Fruit fly (Drosophila melanogaster) whole organism, embryonic: ENCODE data around the gene CG31313.
A peak's percentile ranks its signal among the peaks of the same experiment; 100 is the strongest.

ENCODE experiments used
- Bgb ChIP-seq: fragments of 200-800 bp; sonication (Bioruptor generic); IDR thresholded peaks from 2 replicates; pipeline ENCODE4 v1.3.6; 2022; ENCODE audit warnings: missing biosample characterization, missing genetic modification characterization; ENCODE audit not compliant: partially characterized antibody
- CG10147 ChIP-seq: fragments of 200-800 bp; sonication (Bioruptor generic); optimal IDR thresholded peaks from 2 replicates; lab custom pipeline; 2019; ENCODE audit warnings: missing biosample characterization, mild to moderate bottlenecking, missing genetic modification characterization, moderate library complexity
- CG10267 ChIP-seq: fragments of 200-800 bp; sonication (Bioruptor generic); optimal IDR thresholded peaks from 2 replicates; lab custom pipeline; 2018; ENCODE audit warnings: missing biosample characterization, mild to moderate bottlenecking, missing genetic modification characterization, moderate library complexity
- CG12104 ChIP-seq: fragments of 200-800 bp; sonication (Bioruptor generic); optimal IDR thresholded peaks from 3 replicates; lab custom pipeline; 2016; ENCODE audit warnings: missing biosample characterization, missing genetic modification characterization
- CG13775 ChIP-seq: fragments of 200-800 bp; sonication (Bioruptor generic); optimal IDR thresholded peaks from 3 replicates; lab custom pipeline; 2017; ENCODE audit warnings: missing biosample characterization, mild to moderate bottlenecking, missing genetic modification characterization
- CG13894 ChIP-seq: fragments of 200-800 bp; sonication (Bioruptor generic); optimal IDR thresholded peaks from 3 replicates; lab custom pipeline; 2018; ENCODE audit warnings: missing biosample characterization, mild to moderate bottlenecking, missing genetic modification characterization, moderate library complexity
- CG17186 ChIP-seq: fragments of 200-800 bp; sonication (Bioruptor generic); optimal IDR thresholded peaks from 3 replicates; lab custom pipeline; 2017; ENCODE audit warnings: missing biosample characterization, missing genetic modification reagents, missing genetic modification characterization
- CG17359 ChIP-seq: fragments of 200-800 bp; sonication (Bioruptor generic); optimal IDR thresholded peaks from 3 replicates; lab custom pipeline; 2018; ENCODE audit warnings: missing biosample characterization, mild to moderate bottlenecking, missing genetic modification characterization, moderate library complexity
- CG2875 ChIP-seq: fragments of 200-800 bp; sonication (Bioruptor generic); optimal IDR thresholded peaks from 2 replicates; lab custom pipeline; 2017; ENCODE audit warnings: missing biosample characterization, mild to moderate bottlenecking, missing genetic modification characterization, missing genetic modification reagents
- CG30431 ChIP-seq: fragments of 200-800 bp; sonication (Bioruptor generic); optimal IDR thresholded peaks from 2 replicates; lab custom pipeline; 2017; ENCODE audit warnings: missing biosample characterization, missing genetic modification characterization
- CG31388 ChIP-seq: fragments of 200-800 bp; sonication (Bioruptor generic); optimal IDR thresholded peaks from 2 replicates; lab custom pipeline; 2016; ENCODE audit warnings: missing biosample characterization, missing genetic modification characterization
- CG33213 ChIP-seq: fragments of 200-800 bp; sonication (Bioruptor generic); optimal IDR thresholded peaks from 3 replicates; lab custom pipeline; 2016; ENCODE audit warnings: missing biosample characterization, missing genetic modification characterization
- CG4707 ChIP-seq: fragments of 200-800 bp; sonication (Bioruptor generic); optimal IDR thresholded peaks from 2 replicates; lab custom pipeline; 2018; ENCODE audit warnings: missing biosample characterization, mild to moderate bottlenecking, missing genetic modification characterization, moderate library complexity
- CG4730 ChIP-seq: fragments of 200-800 bp; sonication (Bioruptor generic); IDR thresholded peaks from 2 replicates; pipeline ENCODE4 v1.3.6; 2022; ENCODE audit warnings: missing biosample characterization, missing genetic modification characterization
- CG5180 ChIP-seq: fragments of 200-800 bp; sonication (Bioruptor generic); optimal IDR thresholded peaks from 3 replicates; lab custom pipeline; 2017; ENCODE audit warnings: missing biosample characterization, missing genetic modification characterization, mild to moderate bottlenecking, moderate library complexity, missing genetic modification reagents
- CG6654 ChIP-seq: fragments of 200-800 bp; sonication (Bioruptor generic); optimal IDR thresholded peaks from 2 replicates; lab custom pipeline; 2017; ENCODE audit warnings: missing biosample characterization, mild to moderate bottlenecking, missing genetic modification characterization
- CG6765 ChIP-seq: fragments of 200-800 bp; sonication (Bioruptor generic); optimal IDR thresholded peaks from 3 replicates; lab custom pipeline; 2017; ENCODE audit warnings: missing biosample characterization, mild to moderate bottlenecking, missing genetic modification characterization
- CG6791 ChIP-seq: fragments of 200-800 bp; sonication (Bioruptor generic); IDR thresholded peaks from 3 replicates; pipeline ENCODE4 v1.3.6; 2022; ENCODE audit warnings: missing biosample characterization, missing genetic modification characterization; ENCODE audit not compliant: partially characterized antibody
- CG6854 ChIP-seq: fragments of 200-800 bp; sonication (Bioruptor generic); optimal IDR thresholded peaks from 3 replicates; lab custom pipeline; 2017; ENCODE audit warnings: missing biosample characterization, mild to moderate bottlenecking, missing genetic modification characterization
- CG7357 ChIP-seq: fragments of 200-800 bp; sonication (Bioruptor generic); IDR thresholded peaks from 3 replicates; pipeline ENCODE4 v1.3.6; 2022; ENCODE audit warnings: missing biosample characterization, missing genetic modification characterization
- CG7987 ChIP-seq: fragments of 200-800 bp; sonication (Bioruptor generic); optimal IDR thresholded peaks from 2 replicates; lab custom pipeline; 2018; ENCODE audit warnings: missing biosample characterization, mild to moderate bottlenecking, missing genetic modification characterization, moderate library complexity
- CTCF ChIP-seq: fragments of 200-800 bp; sonication (Bioruptor generic); optimal IDR thresholded peaks from 2 replicates; lab custom pipeline; 2017; ENCODE audit warnings: missing biosample characterization, mild to moderate bottlenecking, missing genetic modification characterization, moderate library complexity
- D19A ChIP-seq: fragments of 200-800 bp; optimal IDR thresholded peaks from 3 replicates; lab custom pipeline; 2019; ENCODE audit warnings: missing biosample characterization, mild to moderate bottlenecking, missing genetic modification characterization, moderate library complexity
- D19B ChIP-seq: fragments of 200-800 bp; sonication (Bioruptor generic); optimal IDR thresholded peaks from 2 replicates; lab custom pipeline; 2017; ENCODE audit warnings: missing biosample characterization, mild to moderate bottlenecking, missing genetic modification characterization
- Doc3 ChIP-seq: fragments of 200-800 bp; sonication (Bioruptor generic); IDR thresholded peaks from 3 replicates; pipeline ENCODE4 v1.3.6; 2022; ENCODE audit warnings: missing biosample characterization, missing genetic modification characterization; ENCODE audit not compliant: partially characterized antibody
- Drgx ChIP-seq: fragments of 200-800 bp; sonication (Bioruptor generic); IDR thresholded peaks from 2 replicates; pipeline ENCODE4 v1.3.6; 2022; ENCODE audit warnings: missing biosample characterization, missing genetic modification characterization
- Gug ChIP-seq: fragments of 200-800 bp; sonication (Bioruptor generic); IDR thresholded peaks from 4 replicates; pipeline ENCODE4 v1.3.6; 2022; ENCODE audit warnings: missing biosample characterization, missing genetic modification characterization
- H15 ChIP-seq: fragments of 200-800 bp; sonication (Bioruptor generic); IDR thresholded peaks from 3 replicates; pipeline ENCODE4 v1.3.6; 2022; ENCODE audit warnings: missing biosample characterization, missing genetic modification characterization
- MESR4 ChIP-seq: fragments of 200-800 bp; sonication (Bioruptor generic); optimal IDR thresholded peaks from 2 replicates; lab custom pipeline; 2018; ENCODE audit warnings: missing biosample characterization, mild to moderate bottlenecking, missing genetic modification characterization, moderate library complexity
- Meics ChIP-seq: fragments of 200-800 bp; sonication (Bioruptor generic); optimal IDR thresholded peaks from 2 replicates; lab custom pipeline; 2017; ENCODE audit warnings: missing biosample characterization, mild to moderate bottlenecking, missing genetic modification characterization
- Mes4 ChIP-seq: fragments of 200-800 bp; sonication (Bioruptor generic); optimal IDR thresholded peaks from 2 replicates; lab custom pipeline; 2016; ENCODE audit warnings: missing biosample characterization, missing genetic modification characterization
- Neu2 ChIP-seq: fragments of 200-800 bp; sonication (Bioruptor generic); optimal IDR thresholded peaks from 3 replicates; lab custom pipeline; 2016; ENCODE audit warnings: missing biosample characterization, missing genetic modification characterization, borderline replicate concordance
- PHDP ChIP-seq: fragments of 200-800 bp; sonication (Bioruptor generic); optimal IDR thresholded peaks from 3 replicates; lab custom pipeline; 2018; ENCODE audit warnings: missing biosample characterization, mild to moderate bottlenecking, missing genetic modification characterization, moderate library complexity
- Vsx1 ChIP-seq: fragments of 200-800 bp; sonication (Bioruptor generic); optimal IDR thresholded peaks from 2 replicates; lab custom pipeline; 2017; ENCODE audit warnings: missing biosample characterization, mild to moderate bottlenecking, missing genetic modification characterization, missing genetic modification reagents
- ac ChIP-seq: fragments of 200-800 bp; sonication (Bioruptor generic); optimal IDR thresholded peaks from 3 replicates; lab custom pipeline; 2017; ENCODE audit warnings: missing biosample characterization, mild to moderate bottlenecking, missing genetic modification characterization
- corto ChIP-seq: fragments of 200-800 bp; sonication (Bioruptor generic); optimal IDR thresholded peaks from 2 replicates; lab custom pipeline; 2016; ENCODE audit warnings: missing biosample characterization, mild to moderate bottlenecking, missing genetic modification characterization, moderate library complexity
- da ChIP-seq: fragments of 200-800 bp; sonication (Bioruptor generic); optimal IDR thresholded peaks from 2 replicates; lab custom pipeline; 2016; ENCODE audit warnings: missing biosample characterization, missing genetic modification characterization
- dm ChIP-seq: fragments of 200-800 bp; sonication (Bioruptor generic); optimal IDR thresholded peaks from 3 replicates; lab custom pipeline; 2016; ENCODE audit warnings: missing biosample characterization, missing genetic modification characterization
- gem ChIP-seq: fragments of 200-800 bp; sonication (Bioruptor generic); optimal IDR thresholded peaks from 2 replicates; lab custom pipeline; 2019; ENCODE audit warnings: missing biosample characterization, mild to moderate bottlenecking, missing genetic modification characterization, moderate library complexity
- gsb ChIP-seq: fragments of 200-800 bp; sonication (Bioruptor generic); IDR thresholded peaks from 2 replicates; pipeline ENCODE4 v1.3.6; 2022; ENCODE audit warnings: missing biosample characterization, missing genetic modification characterization
- gsb-n ChIP-seq: fragments of 200-800 bp; sonication (Bioruptor generic); optimal IDR thresholded peaks from 3 replicates; lab custom pipeline; 2018; ENCODE audit warnings: missing biosample characterization, mild to moderate bottlenecking, missing genetic modification characterization
- hb ChIP-seq: fragments of 200-800 bp; sonication (Bioruptor generic); IDR thresholded peaks from 3 replicates; pipeline ENCODE4 v1.3.6; 2022; ENCODE audit warnings: missing biosample characterization, missing genetic modification characterization; ENCODE audit not compliant: partially characterized antibody
- pzg ChIP-seq: fragments of 200-800 bp; sonication (Bioruptor generic); optimal IDR thresholded peaks from 3 replicates; lab custom pipeline; 2018; ENCODE audit warnings: missing biosample characterization, mild to moderate bottlenecking, missing genetic modification characterization, moderate library complexity
- seq ChIP-seq: fragments of 200-800 bp; sonication (Bioruptor generic); IDR thresholded peaks from 2 replicates; pipeline ENCODE4 v1.3.6; 2022; ENCODE audit warnings: missing biosample characterization, missing genetic modification characterization
- so ChIP-seq: fragments of 200-800 bp; sonication (Bioruptor generic); IDR thresholded peaks from 3 replicates; pipeline ENCODE4 v1.3.6; 2022; ENCODE audit warnings: missing biosample characterization, missing genetic modification characterization
- sug ChIP-seq: fragments of 200-800 bp; optimal IDR thresholded peaks from 2 replicates; lab custom pipeline; 2019; ENCODE audit warnings: missing biosample characterization, mild to moderate bottlenecking, missing genetic modification characterization, moderate library complexity
- tgo ChIP-seq: fragments of 200-800 bp; sonication (Bioruptor generic); IDR thresholded peaks from 3 replicates; pipeline ENCODE4 v1.3.6; 2022; ENCODE audit warnings: missing biosample characterization, missing genetic modification characterization
- trem ChIP-seq: fragments of 200-800 bp; optimal IDR thresholded peaks from 3 replicates; lab custom pipeline; 2019; ENCODE audit warnings: missing biosample characterization, mild to moderate bottlenecking, missing genetic modification characterization, moderate library complexity
- vnd ChIP-seq: fragments of 200-800 bp; sonication (Bioruptor generic); IDR thresholded peaks from 3 replicates; pipeline ENCODE4 v1.3.6; 2022; ENCODE audit warnings: missing biosample characterization, missing genetic modification characterization; ENCODE audit not compliant: partially characterized antibody
- wek ChIP-seq: fragments of 200-800 bp; sonication (Bioruptor generic); optimal IDR thresholded peaks from 3 replicates; lab custom pipeline; 2018; ENCODE audit warnings: missing biosample characterization, mild to moderate bottlenecking, missing genetic modification characterization, moderate library complexity

Gene CG31313

dm6 chr3R:14558383-14558883 is 8.8 kb downstream of the CG31313 start (continued):
- TF ChIP-seq CG2875 (GFP tag; lab: Kevin White, UChicago) (peak; percentile 88), CG17186 (peak; percentile 64), CG6654 (peak; percentile 76), CG17359 (tag; lab: Kevin White, UChicago) (peak; percentile 92), CG5180 (peak; percentile 85), CTCF (GFP tag; lab: Kevin White, UChicago) (peak; percentile 42), gsb (GFP tag; lab: Robert Waterston, UW) (peak; percentile 65), CG4707 (peak; percentile 86), CG10147 (peak; percentile 94), MESR4 (peak; percentile 23), Meics (GFP tag; lab: Kevin White, UChicago) (peak; percentile 94), CG13894 (tag; lab: Kevin White, UChicago) (peak; percentile 89), Gug (peak; percentile 65), Bgb (GFP tag; lab: Robert Waterston, UW) (peak; percentile 9; the same call in 1 of the 2 replicates), CG7357 (GFP tag; lab: Robert Waterston, UW) (peak; percentile 77), Neu2 (GFP tag; lab: Kevin White, UChicago) (peak; percentile 30), da (GFP tag; lab: Kevin White, UChicago) (peak; percentile 51), Drgx (peak; percentile 79), trem (peak; percentile 73), CG31388 (GFP tag; lab: Kevin White, UChicago) (peak; percentile 70), Vsx1 (GFP tag; lab: Kevin White, UChicago) (peak; percentile 86), hb (no peak), dm (GFP tag; lab: Kevin White, UChicago) (peak; percentile 79), CG7987 (GFP tag; lab: Kevin White, UChicago) (peak; percentile 75), wek (GFP tag; lab: Kevin White, UChicago) (peak; percentile 55), Mes4 (GFP tag; lab: Kevin White, UChicago) (peak; percentile 87), CG13775 (GFP tag; lab: Kevin White, UChicago) (peak; percentile 85), D19A (tag; lab: Kevin White, UChicago) (peak; percentile 90), CG12104 (peak; percentile 91), CG4730 (GFP tag; lab: Robert Waterston, UW) (peak; percentile 78), sug (tag; lab: Kevin White, UChicago) (peak; percentile 87), seq (GFP tag; lab: Robert Waterston, UW) (peak; percentile 89), ac (GFP tag; lab: Kevin White, UChicago) (peak; percentile 14), tgo (GFP tag; lab: Robert Waterston, UW) (peak; percentile 84), CG10267 (peak; percentile 84), corto (GFP tag; lab: Kevin White, UChicago) (no peak), PHDP (tag; lab: Kevin White, UChicago) (peak; percentile 95), gsb-n (tag; lab: Kevin White, UChicago) (peak; percentile 84), H15 (GFP tag; lab: Robert Waterston, UW) (peak; percentile 81), vnd (GFP tag; lab: Robert Waterston, UW) (no peak), Doc3 (no peak), CG33213 (GFP tag; lab: Kevin White, UChicago) (peak; percentile 78), CG6791 (GFP tag; lab: Robert Waterston, UW) (no peak), so (GFP tag; lab: Robert Waterston, UW) (peak; percentile 87; the same call in 1 of the 3 replicates), pzg (GFP tag; lab: Kevin White, UChicago) (no peak), D19B (GFP tag; lab: Kevin White, UChicago) (peak; percentile 87), CG30431 (GFP tag; lab: Kevin White, UChicago) (peak; percentile 78), gem (peak; percentile 97), CG6854 (peak; percentile 93), CG6765 (GFP tag; lab: Kevin White, UChicago) (peak; percentile 88)
